Worm (Caenorhabditis elegans): ENCODE measurements around the gene C06A12.3.

ce11 chrIV:17387442-17387967 is 40.0 kb upstream of the C06A12.3 start, which contains the start of gene T02D1.8:
- TF ChIP-seq ztf-11 (tag; optimal IDR thresholded peaks at IDR 0.05) (no peak), nhr-237 (tag; optimal IDR thresholded peaks at IDR 0.05) (no peak)
